Worm (Caenorhabditis elegans): ENCODE results near the gene F59B10.5.

- TF ChIP-seq ztf-23 (GFP tag; IDR thresholded peaks at IDR 0.05) (no peak), klf-2 (GFP tag; conservative IDR thresholded peaks at IDR 0.05) (no peak), cog-1 (tag; optimal IDR thresholded peaks at IDR 0.05) (no peak), med-1 (GFP tag; optimal IDR thresholded peaks at IDR 0.05; ENCODE audit: insufficient read depth) (no peak), ref-1 (GFP tag; conservative IDR thresholded peaks at IDR 0.05) (no peak)
Measured at ce11 chrII:10558345-10558744, 34.9 kb upstream of the F59B10.5 start.

Measured in whole organism, midembryonic.